Worm (Caenorhabditis elegans): ENCODE results near the gene ZC317.7.

The ZC317.7 gene

DNA sequence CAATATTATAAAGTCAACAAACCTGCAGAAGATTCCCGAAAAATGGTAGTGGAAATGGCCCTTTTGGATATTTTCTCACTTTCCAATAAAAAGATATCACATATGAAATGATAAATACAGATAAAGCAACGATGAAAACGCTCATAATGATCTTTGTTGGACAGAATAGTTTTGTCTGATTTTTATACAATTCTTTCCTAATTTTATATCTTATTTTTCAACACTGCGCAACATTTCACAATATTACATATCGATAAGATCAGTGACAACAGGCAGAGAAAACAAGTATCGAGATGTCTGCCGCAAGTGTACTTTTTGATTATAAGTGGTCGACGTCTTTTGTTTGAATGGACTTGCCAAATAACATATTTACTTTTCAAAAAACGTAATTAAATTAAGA is 47.7 kb downstream of the ZC317.7 start, which contains the start of gene cyp-14A5:
Gene cyp-14A5 (minus strand): TSS at position 163 of the 400 bp plus-strand sequence.
- TF ChIP-seq snpc-1.3 (tag; optimal IDR thresholded peaks at IDR 0.05; ENCODE audit: insufficient read depth) (no peak), tbp1 (GFP tag; optimal IDR thresholded peaks at IDR 0.05) (no peak), ztf-22 (GFP tag; optimal IDR thresholded peaks at IDR 0.05) (no peak), bed-1 (GFP tag; IDR thresholded peaks at IDR 0.05) (no peak), lin-54 (GFP tag; optimal IDR thresholded peaks at IDR 0.05) (no peak), ceh-40 (GFP tag; IDR thresholded peaks at IDR 0.05) (no peak), ztf-25 (GFP tag; IDR thresholded peaks at IDR 0.05) (no peak), F55B11.4 (tag; optimal IDR thresholded peaks at IDR 0.05; ENCODE audit: borderline replicate concordance, insufficient read depth) (no peak), F10E7.11 (tag; optimal IDR thresholded peaks at IDR 0.05) (no peak), pbrm-1 (GFP tag; IDR thresholded peaks at IDR 0.05) (no peak)

DNA sequence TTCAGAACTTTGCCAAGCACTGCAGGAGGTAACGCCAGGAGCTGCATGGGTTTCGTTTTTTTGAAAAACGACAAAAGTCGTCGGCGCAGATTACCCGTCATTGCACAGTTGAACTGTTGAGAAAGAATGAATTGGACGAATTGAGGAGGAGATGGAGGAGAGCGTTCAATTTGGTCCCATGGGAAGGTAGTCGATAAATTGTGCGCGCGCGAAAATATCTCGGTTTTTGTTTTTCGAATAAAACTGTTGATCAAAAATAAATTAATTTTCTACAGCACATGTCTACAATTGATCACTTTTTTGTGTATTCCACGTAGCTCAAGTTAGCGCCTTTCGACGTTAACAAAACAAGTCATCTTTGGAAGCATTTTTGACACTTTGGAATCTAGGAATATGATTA is 50.9 kb downstream of the ZC317.7 start, which contains the start of gene F08F3.6:
Gene F08F3.6 (minus strand): TSS at position 153 of the 400 bp plus-strand sequence.
- TF ChIP-seq madf-8 (GFP tag; conservative IDR thresholded peaks at IDR 0.05) (peak; percentile 36; the same call in 1 of the 2 replicates), K11D2.4 (GFP tag; IDR thresholded peaks at IDR 0.05) (no peak), madf-6 (GFP tag; IDR thresholded peaks at IDR 0.05) (peak; percentile 77), efl-1 (GFP tag; optimal IDR thresholded peaks at IDR 0.05) (peak; percentile 64), nhr-27 (tag; optimal IDR thresholded peaks at IDR 0.05) (no peak), egl-44 (GFP tag; IDR thresholded peaks at IDR 0.05) (no peak), aptf-2 (GFP tag; conservative IDR thresholded peaks at IDR 0.05) (peak; percentile 98), K12H6.12 (tag; optimal IDR thresholded peaks at IDR 0.05) (no peak)

Measured in whole organism, young adult.